In genomic region chrX:13127973-13128749, dm6 we compare ENCODE assay signal across 1 fruit fly cellular context.
TF ChIP-seq lines count a peak whose summit lies in the region.

No protein-coding gene starts in this region.

TF ChIP-seq in whole organism, embryonic, 481 proteins besides CTCF, POLR2A, EP300 and RAD21 (continued from another document and continues in another):
- TF ChIP-seq CG34422 (GFP tag; IDR thresholded peaks at IDR 0.05; lab: Robert Waterston, UW): 0 out of 3 replicates have a peak, but pooled peaks have one; percentile 39
- peak; percentile 11 for TF ChIP-seq CG9727 (GFP tag; optimal IDR thresholded peaks at IDR 0.05; lab: Kevin White, UChicago)
- peak; percentile 23 to 51 for TF ChIP-seq chif (GFP tag; optimal IDR thresholded peaks at IDR 0.05; lab: Kevin White, UChicago)
- no peak for TF ChIP-seq usp (GFP tag; optimal IDR thresholded peaks at IDR 0.05; lab: Kevin White, UChicago)
- no peak for TF ChIP-seq lab (GFP tag; optimal IDR thresholded peaks at IDR 0.05; lab: Kevin White, UChicago)
- no peak for TF ChIP-seq CG8765 (GFP tag; IDR thresholded peaks at IDR 0.05; lab: Robert Waterston, UW)
- no peak for TF ChIP-seq CG8388 (GFP tag; optimal IDR thresholded peaks at IDR 0.05; lab: Kevin White, UChicago)
- peak; percentile 21 for TF ChIP-seq dmrt11E (tag; optimal IDR thresholded peaks at IDR 0.05; lab: Kevin White, UChicago)
- TF ChIP-seq fd96Cb (tag; optimal IDR thresholded peaks at IDR 0.05; lab: Kevin White, UChicago): peak; percentile 30
- peak; percentile 47; the same call in 1 of the 3 replicates for TF ChIP-seq Opbp (GFP tag; IDR thresholded peaks at IDR 0.05; lab: Robert Waterston, UW; ENCODE audit: partially characterized antibody)
- TF ChIP-seq cad (GFP tag; optimal IDR thresholded peaks at IDR 0.05; lab: Kevin White, UChicago): no peak
- no peak for TF ChIP-seq CG18619 (GFP tag; optimal IDR thresholded peaks at IDR 0.05; lab: Kevin White, UChicago)
- no peak for TF ChIP-seq Taf1 (GFP tag; IDR thresholded peaks at IDR 0.05; lab: Robert Waterston, UW)
- peak; percentile 32 for TF ChIP-seq CG2202 (tag; optimal IDR thresholded peaks at IDR 0.05; lab: Kevin White, UChicago)
- peak; percentile 34 for TF ChIP-seq CG17829 (tag; optimal IDR thresholded peaks at IDR 0.05; lab: Kevin White, UChicago)
- TF ChIP-seq ham (GFP tag; IDR thresholded peaks at IDR 0.05; lab: Robert Waterston, UW): no peak
- TF ChIP-seq vfl (GFP tag; optimal IDR thresholded peaks at IDR 0.05; lab: Kevin White, UChicago): no peak
- 0 out of 2 replicates have a peak, but pooled peaks have one; percentile 7 for TF ChIP-seq CG42726 (GFP tag; IDR thresholded peaks at IDR 0.05; lab: Robert Waterston, UW; ENCODE audit: partially characterized antibody)
- no peak for TF ChIP-seq CG10209 (GFP tag; optimal IDR thresholded peaks at IDR 0.05; lab: Kevin White, UChicago)
- no peak for TF ChIP-seq amos (GFP tag; IDR thresholded peaks at IDR 0.05; lab: Robert Waterston, UW; ENCODE audit: partially characterized antibody)
- TF ChIP-seq CG16863 (GFP tag; optimal IDR thresholded peaks at IDR 0.05; lab: Kevin White, UChicago): peak; percentile 66
- peak; percentile 34 for TF ChIP-seq Hsf (GFP tag; optimal IDR thresholded peaks at IDR 0.05; lab: Kevin White, UChicago)
- TF ChIP-seq CG18476 (GFP tag; optimal IDR thresholded peaks at IDR 0.05; lab: Kevin White, UChicago): no peak
- TF ChIP-seq Rx (GFP tag; IDR thresholded peaks at IDR 0.05; lab: Robert Waterston, UW): no peak
- no peak for TF ChIP-seq mld (GFP tag; IDR thresholded peaks at IDR 0.05; lab: Robert Waterston, UW; ENCODE audit: partially characterized antibody)
- TF ChIP-seq TFAM (GFP tag; optimal IDR thresholded peaks at IDR 0.05; lab: Kevin White, UChicago): no peak
- no peak for TF ChIP-seq Awh (GFP tag; IDR thresholded peaks at IDR 0.05; lab: Robert Waterston, UW)
- TF ChIP-seq Sin3A (optimal IDR thresholded peaks at IDR 0.05; lab: Kevin White, UChicago): no peak
- TF ChIP-seq Gsc (GFP tag; IDR thresholded peaks at IDR 0.05; lab: Robert Waterston, UW): no peak
- peak; percentile 19 for TF ChIP-seq bab2 (GFP tag; optimal IDR thresholded peaks at IDR 0.05; lab: Kevin White, UChicago)
- peak; percentile 70 for TF ChIP-seq CG17328 (GFP tag; IDR thresholded peaks at IDR 0.05; lab: Robert Waterston, UW)
- no peak for TF ChIP-seq CG33213 (GFP tag; optimal IDR thresholded peaks at IDR 0.05; lab: Kevin White, UChicago)
- TF ChIP-seq ci (GFP tag; IDR thresholded peaks at IDR 0.05; lab: Robert Waterston, UW): peak; percentile 84
- TF ChIP-seq fd64A (GFP tag; optimal IDR thresholded peaks at IDR 0.05; lab: Kevin White, UChicago): no peak
- peak in 1 of 2 experiments; percentile 58 for TF ChIP-seq bsh (GFP tag; optimal IDR thresholded peaks at IDR 0.05; lab: Kevin White, UChicago)
- 0 out of 2 replicates have a peak, but pooled peaks have one; percentile 18 for TF ChIP-seq onecut (GFP tag; IDR thresholded peaks at IDR 0.05; lab: Robert Waterston, UW)
- peak; percentile 67 for TF ChIP-seq CG8290 (GFP tag; optimal IDR thresholded peaks at IDR 0.05; lab: Kevin White, UChicago)
- TF ChIP-seq CG8290 (tag; optimal IDR thresholded peaks at IDR 0.05; lab: Kevin White, UChicago): peak in 1 of 2 experiments; percentile 20
- TF ChIP-seq kni (GFP tag; optimal IDR thresholded peaks at IDR 0.05; lab: Kevin White, UChicago): peak; percentile 40
- TF ChIP-seq Camta (GFP tag; optimal IDR thresholded peaks at IDR 0.05; lab: Kevin White, UChicago): peak; percentile 43
- TF ChIP-seq CG11504 (tag; optimal IDR thresholded peaks at IDR 0.05; lab: Kevin White, UChicago): peak; percentile 23
- TF ChIP-seq cas (GFP tag; IDR thresholded peaks at IDR 0.05; lab: Robert Waterston, UW): no peak
- TF ChIP-seq grau (tag; optimal IDR thresholded peaks at IDR 0.05; lab: Kevin White, UChicago): no peak
- TF ChIP-seq CG6175 (GFP tag; IDR thresholded peaks at IDR 0.05; lab: Robert Waterston, UW): no peak
- no peak for TF ChIP-seq CG14965 (GFP tag; optimal IDR thresholded peaks at IDR 0.05; lab: Kevin White, UChicago; ENCODE audit: borderline replicate concordance)
- no peak for TF ChIP-seq Atf6 (GFP tag; IDR thresholded peaks at IDR 0.05; lab: Robert Waterston, UW)
- TF ChIP-seq sisA (GFP tag; IDR thresholded peaks at IDR 0.05; lab: Robert Waterston, UW): peak; percentile 38; the same call in 1 of the 2 replicates
- no peak for TF ChIP-seq CG7271 (tag; optimal IDR thresholded peaks at IDR 0.05; lab: Kevin White, UChicago)
- TF ChIP-seq CG18011 (GFP tag; optimal IDR thresholded peaks at IDR 0.05; lab: Kevin White, UChicago): no peak
- TF ChIP-seq CG13624 (GFP tag; optimal IDR thresholded peaks at IDR 0.05; lab: Kevin White, UChicago): no peak
- TF ChIP-seq bcd (GFP tag; optimal IDR thresholded peaks at IDR 0.05; lab: Kevin White, UChicago): peak; percentile 16
- no peak for TF ChIP-seq HHEX (GFP tag; optimal IDR thresholded peaks at IDR 0.05; lab: Kevin White, UChicago)
- TF ChIP-seq ara (GFP tag; IDR thresholded peaks at IDR 0.05; lab: Robert Waterston, UW): peak; percentile 44; the same call in 1 of the 2 replicates
- TF ChIP-seq Nf-YB (GFP tag; optimal IDR thresholded peaks at IDR 0.05; lab: Kevin White, UChicago): no peak
- peak; percentile 79 for TF ChIP-seq CG4360 (GFP tag; IDR thresholded peaks at IDR 0.05; lab: Robert Waterston, UW)
- TF ChIP-seq vvl (GFP tag; IDR thresholded peaks at IDR 0.05; lab: Robert Waterston, UW): peak; percentile 72
- peak; percentile 27; the same call in 1 of the 2 replicates for TF ChIP-seq HLH3B (GFP tag; IDR thresholded peaks at IDR 0.05; lab: Robert Waterston, UW)
- peak; percentile 49 for TF ChIP-seq CG4424 (GFP tag; optimal IDR thresholded peaks at IDR 0.05; lab: Kevin White, UChicago)
- no peak for TF ChIP-seq oc (tag; optimal IDR thresholded peaks at IDR 0.05; lab: Kevin White, UChicago)
- peak; percentile 27 for TF ChIP-seq CG1602 (GFP tag; optimal IDR thresholded peaks at IDR 0.05; lab: Kevin White, UChicago)
- TF ChIP-seq Oli (tag; optimal IDR thresholded peaks at IDR 0.05; lab: Kevin White, UChicago): peak; percentile 19
- no peak for TF ChIP-seq CG32532 (GFP tag; IDR thresholded peaks at IDR 0.05; lab: Robert Waterston, UW)
- no peak for TF ChIP-seq tna (GFP tag; IDR thresholded peaks at IDR 0.05; lab: Robert Waterston, UW; ENCODE audit: partially characterized antibody)
- TF ChIP-seq CG10979 (tag; optimal IDR thresholded peaks at IDR 0.05; lab: Kevin White, UChicago): peak; percentile 49
- TF ChIP-seq CG1233 (GFP tag; optimal IDR thresholded peaks at IDR 0.05; lab: Kevin White, UChicago): no peak
- TF ChIP-seq CG12391 (tag; optimal IDR thresholded peaks at IDR 0.05; lab: Kevin White, UChicago): peak; percentile 39
- TF ChIP-seq az2 (GFP tag; optimal IDR thresholded peaks at IDR 0.05; lab: Kevin White, UChicago): peak; percentile 68
- TF ChIP-seq CG10565 (GFP tag; optimal IDR thresholded peaks at IDR 0.05; lab: Kevin White, UChicago): no peak
- TF ChIP-seq Xrp1 (GFP tag; IDR thresholded peaks at IDR 0.05; lab: Robert Waterston, UW): peak; percentile 76
- peak; percentile 27 for TF ChIP-seq twi (tag; optimal IDR thresholded peaks at IDR 0.05; lab: Kevin White, UChicago)
- TF ChIP-seq CG14667 (GFP tag; IDR thresholded peaks at IDR 0.05; lab: Robert Waterston, UW): peak; percentile 34; the same call in 1 of the 2 replicates
- TF ChIP-seq ato (GFP tag; IDR thresholded peaks at IDR 0.05; lab: Robert Waterston, UW; ENCODE audit: partially characterized antibody): peak; percentile 18; the same call in 1 of the 2 replicates
- peak; percentile 12 for TF ChIP-seq CG5245 (GFP tag; optimal IDR thresholded peaks at IDR 0.05; lab: Kevin White, UChicago)
- no peak for TF ChIP-seq nau (GFP tag; optimal IDR thresholded peaks at IDR 0.05; lab: Kevin White, UChicago)
- TF ChIP-seq crc (GFP tag; optimal IDR thresholded peaks at IDR 0.05; lab: Kevin White, UChicago): no peak
- peak; percentile 8 for TF ChIP-seq CG8944 (GFP tag; optimal IDR thresholded peaks at IDR 0.05; lab: Kevin White, UChicago)
- TF ChIP-seq CG10654 (GFP tag; optimal IDR thresholded peaks at IDR 0.05; lab: Kevin White, UChicago): peak; percentile 3
- TF ChIP-seq Sox102F (GFP tag; optimal IDR thresholded peaks at IDR 0.05; lab: Kevin White, UChicago): peak; percentile 46
- peak; percentile 23 for TF ChIP-seq phol (tag; optimal IDR thresholded peaks at IDR 0.05; lab: Kevin White, UChicago)
- TF ChIP-seq ems (GFP tag; optimal IDR thresholded peaks at IDR 0.05; lab: Kevin White, UChicago): no peak
- TF ChIP-seq Ravus (GFP tag; IDR thresholded peaks at IDR 0.05; lab: Robert Waterston, UW): no peak
- TF ChIP-seq CG17802 (tag; optimal IDR thresholded peaks at IDR 0.05; lab: Kevin White, UChicago): peak; percentile 16
- no peak for TF ChIP-seq CG13424 (tag; optimal IDR thresholded peaks at IDR 0.05; lab: Kevin White, UChicago)
- TF ChIP-seq otp (GFP tag; IDR thresholded peaks at IDR 0.05; lab: Robert Waterston, UW): peak; percentile 45; the same call in 1 of the 3 replicates
- no peak for TF ChIP-seq luna (GFP tag; optimal IDR thresholded peaks at IDR 0.05; lab: Kevin White, UChicago)
- TF ChIP-seq nmo (GFP tag; optimal IDR thresholded peaks at IDR 0.05; lab: Kevin White, UChicago): peak; percentile 16
- no peak for TF ChIP-seq Adf1 (GFP tag; IDR thresholded peaks at IDR 0.05; lab: Robert Waterston, UW)
- TF ChIP-seq schlank (tag; optimal IDR thresholded peaks at IDR 0.05; lab: Kevin White, UChicago): no peak
- 0 out of 3 replicates have a peak, but pooled peaks have one; percentile 18 for TF ChIP-seq hb (GFP tag; IDR thresholded peaks at IDR 0.05; lab: Robert Waterston, UW; ENCODE audit: partially characterized antibody)
- TF ChIP-seq CG13287 (GFP tag; IDR thresholded peaks at IDR 0.05; lab: Robert Waterston, UW; ENCODE audit: partially characterized antibody): no peak
- TF ChIP-seq dan (GFP tag; IDR thresholded peaks at IDR 0.05; lab: Robert Waterston, UW): no peak
- no peak for TF ChIP-seq Hand (GFP tag; optimal IDR thresholded peaks at IDR 0.05; lab: Kevin White, UChicago)
- TF ChIP-seq Mad (GFP tag; optimal IDR thresholded peaks at IDR 0.05; lab: Kevin White, UChicago): no peak
- peak; percentile 51 for TF ChIP-seq NC2β (GFP tag; optimal IDR thresholded peaks at IDR 0.05; lab: Kevin White, UChicago)
- TF ChIP-seq Dad (GFP tag; optimal IDR thresholded peaks at IDR 0.05; lab: Kevin White, UChicago): peak; percentile 4
- peak; percentile 88 for TF ChIP-seq CG8478 (optimal IDR thresholded peaks at IDR 0.05; lab: Kevin White, UChicago)
- TF ChIP-seq CG6854 (GFP tag; optimal IDR thresholded peaks at IDR 0.05; lab: Kevin White, UChicago): no peak
- TF ChIP-seq sr (GFP tag; IDR thresholded peaks at IDR 0.05; lab: Robert Waterston, UW): no peak
- TF ChIP-seq CG4282 (GFP tag; optimal IDR thresholded peaks at IDR 0.05; lab: Kevin White, UChicago): no peak
- TF ChIP-seq Hmx (GFP tag; optimal IDR thresholded peaks at IDR 0.05; lab: Kevin White, UChicago): no peak
- TF ChIP-seq abd-A (tag; optimal IDR thresholded peaks at IDR 0.05; lab: Kevin White, UChicago): no peak
- TF ChIP-seq klu (GFP tag; IDR thresholded peaks at IDR 0.05; lab: Robert Waterston, UW): no peak
- peak; percentile 95 for TF ChIP-seq sens (GFP tag; lab: Kevin White, UChicago)
- TF ChIP-seq jing (GFP tag; optimal IDR thresholded peaks at IDR 0.05; lab: Kevin White, UChicago): no peak
- TF ChIP-seq Eip74EF (GFP tag; optimal IDR thresholded peaks at IDR 0.05; lab: Kevin White, UChicago): peak in 1 of 2 experiments; percentile 15
- no peak for TF ChIP-seq pros (GFP tag; optimal IDR thresholded peaks at IDR 0.05; lab: Kevin White, UChicago)
- TF ChIP-seq CG16815 (GFP tag; optimal IDR thresholded peaks at IDR 0.05; lab: Kevin White, UChicago): no peak
- peak; percentile 22 for TF ChIP-seq cato (GFP tag; optimal IDR thresholded peaks at IDR 0.05; lab: Kevin White, UChicago; ENCODE audit: borderline replicate concordance)
- TF ChIP-seq HLH4C (GFP tag; IDR thresholded peaks at IDR 0.05; lab: Robert Waterston, UW; ENCODE audit: partially characterized antibody): no peak
- TF ChIP-seq jigr1 (GFP tag; IDR thresholded peaks at IDR 0.05; lab: Robert Waterston, UW): no peak
- TF ChIP-seq CG18764 (GFP tag; optimal IDR thresholded peaks at IDR 0.05; lab: Kevin White, UChicago): no peak
- no peak for TF ChIP-seq CG9876 (GFP tag; optimal IDR thresholded peaks at IDR 0.05; lab: Kevin White, UChicago)
- TF ChIP-seq NFAT (GFP tag; IDR thresholded peaks at IDR 0.05; lab: Robert Waterston, UW): no peak
- no peak for TF ChIP-seq CG3281 (GFP tag; optimal IDR thresholded peaks at IDR 0.05; lab: Kevin White, UChicago)
- no peak for TF ChIP-seq CG10431 (GFP tag; optimal IDR thresholded peaks at IDR 0.05; lab: Kevin White, UChicago)
- no peak for TF ChIP-seq CG9215 (GFP tag; IDR thresholded peaks at IDR 0.05; lab: Robert Waterston, UW)
- TF ChIP-seq sens-2 (GFP tag; IDR thresholded peaks at IDR 0.05; lab: Robert Waterston, UW): peak; percentile 16; the same call in 1 of the 2 replicates
- peak; percentile 55 for TF ChIP-seq CG30403 (GFP tag; optimal IDR thresholded peaks at IDR 0.05; lab: Kevin White, UChicago)
- TF ChIP-seq CG1832 (GFP tag; optimal IDR thresholded peaks at IDR 0.05; lab: Kevin White, UChicago): peak; percentile 74
- peak; percentile 3 for TF ChIP-seq CG3407 (GFP tag; optimal IDR thresholded peaks at IDR 0.05; lab: Kevin White, UChicago)
- 0 out of 2 replicates have a peak, but pooled peaks have one; percentile 27 for TF ChIP-seq stc (GFP tag; IDR thresholded peaks at IDR 0.05; lab: Robert Waterston, UW)
- no peak for TF ChIP-seq CG1792 (GFP tag; optimal IDR thresholded peaks at IDR 0.05; lab: Kevin White, UChicago)
- TF ChIP-seq CG11560 (tag; IDR thresholded peaks at IDR 0.05; lab: Robert Waterston, UW): no peak
- no peak for TF ChIP-seq peb (GFP tag; IDR thresholded peaks at IDR 0.05; lab: Robert Waterston, UW)
- peak; percentile 55 for TF ChIP-seq btn (GFP tag; optimal IDR thresholded peaks at IDR 0.05; lab: Kevin White, UChicago)
- TF ChIP-seq Oaz (GFP tag; IDR thresholded peaks at IDR 0.05; lab: Robert Waterston, UW): no peak
- TF ChIP-seq crp (GFP tag; optimal IDR thresholded peaks at IDR 0.05; lab: Kevin White, UChicago): no peak
- no peak for TF ChIP-seq lola (GFP tag; optimal IDR thresholded peaks at IDR 0.05; lab: Kevin White, UChicago)
- TF ChIP-seq CG15269 (tag; optimal IDR thresholded peaks at IDR 0.05; lab: Kevin White, UChicago): no peak
- TF ChIP-seq tap (tag; optimal IDR thresholded peaks at IDR 0.05; lab: Kevin White, UChicago): no peak
- no peak for TF ChIP-seq CG12236 (GFP tag; optimal IDR thresholded peaks at IDR 0.05; lab: Kevin White, UChicago)
- no peak for TF ChIP-seq CG10274 (GFP tag; optimal IDR thresholded peaks at IDR 0.05; lab: Kevin White, UChicago)
